Worm (Caenorhabditis elegans): ENCODE data around the gene str-198.

- TF ChIP-seq ceh-31 (tag; optimal IDR thresholded peaks at IDR 0.05): no peak
- no peak for TF ChIP-seq dve-1 (tag; optimal IDR thresholded peaks at IDR 0.05)
- no peak for TF ChIP-seq nhr-11 (tag; optimal IDR thresholded peaks at IDR 0.05)
- TF ChIP-seq F13H6.1 (tag; optimal IDR thresholded peaks at IDR 0.05): no peak
- TF ChIP-seq unc-42 (tag; optimal IDR thresholded peaks at IDR 0.05): no peak
- no peak for TF ChIP-seq pqm-1 (tag; optimal IDR thresholded peaks at IDR 0.05)
- TF ChIP-seq nfya-1 (tag; optimal IDR thresholded peaks at IDR 0.05): no peak
- no peak for TF ChIP-seq unc-3 (GFP tag; conservative IDR thresholded peaks at IDR 0.05)
- TF ChIP-seq unc-3 (tag; optimal IDR thresholded peaks at IDR 0.05): no peak
- no peak for TF ChIP-seq pha-4 (tag; optimal IDR thresholded peaks at IDR 0.05)
- no peak for TF ChIP-seq ceh-19 (GFP tag; optimal IDR thresholded peaks at IDR 0.05)
- TF ChIP-seq lim-6 (tag; optimal IDR thresholded peaks at IDR 0.05): no peak
Measured at ce11 chrV:16016977-16017376, 30.6 kb upstream of the str-198 start.

Measured in whole organism, late embryonic.